Worm (Caenorhabditis elegans) whole organism, midembryonic: ENCODE results near the gene ttll-15.
A peak's percentile ranks its signal among the peaks of the same experiment; 100 is the strongest.

Experiments used
- T22C8.4 ChIP-seq: fragments of 200-800 bp; sonication (Bioruptor generic); IDR thresholded peaks from 2 replicates; pipeline ENCODE4 v1.3.6; 2022; ENCODE audit warnings: missing genetic modification characterization, missing compliant biosample characterization
- cog-1 ChIP-seq: sonication (generic microtip); optimal IDR thresholded peaks from 2 replicates; lab custom pipeline; 2016; ENCODE audit warnings: missing genetic modification characterization, missing compliant biosample characterization
- flt-1 ChIP-seq: fragments of 200-800 bp; sonication (Bioruptor generic); IDR thresholded peaks from 2 replicates; pipeline ENCODE4 v1.3.6; 2022; ENCODE audit warnings: missing genetic modification characterization, missing compliant biosample characterization
- klf-2 ChIP-seq: fragments of 200-800 bp; sonication (Bioruptor generic); conservative IDR thresholded peaks from 2 replicates; pipeline ENCODE4 v1.3.6; 2022; ENCODE audit warnings: missing genetic modification reagents, missing genetic modification characterization, missing compliant biosample characterization
- med-1 ChIP-seq: sonication (generic microtip); optimal IDR thresholded peaks from 2 replicates; lab custom pipeline; 2017; ENCODE audit warnings: missing genetic modification characterization, mild to moderate bottlenecking, missing compliant biosample characterization, antibody characterized with exemption, missing genetic modification reagents; ENCODE audit not compliant: insufficient read depth
- ref-1 ChIP-seq: fragments of 200-800 bp; sonication (Bioruptor generic); conservative IDR thresholded peaks from 2 replicates; pipeline ENCODE4 v1.3.6; 2022; ENCODE audit warnings: missing genetic modification reagents, missing genetic modification characterization, missing compliant biosample characterization
- tab-1 ChIP-seq: fragments of 200-800 bp; sonication (Bioruptor generic); IDR thresholded peaks from 2 replicates; pipeline ENCODE4 v1.3.6; 2022; ENCODE audit warnings: missing genetic modification characterization, missing compliant biosample characterization
- ztf-23 ChIP-seq: fragments of 200-800 bp; sonication (Bioruptor generic); IDR thresholded peaks from 2 replicates; pipeline ENCODE4 v1.3.6; 2022; ENCODE audit warnings: missing genetic modification reagents, missing genetic modification characterization, missing compliant biosample characterization
- ztf-29 ChIP-seq: fragments of 200-800 bp; sonication (Bioruptor generic); IDR thresholded peaks from 2 replicates; pipeline ENCODE4 v1.3.6; 2022; ENCODE audit warnings: missing genetic modification reagents, missing genetic modification characterization, missing compliant biosample characterization

Gene ttll-15

DNA sequence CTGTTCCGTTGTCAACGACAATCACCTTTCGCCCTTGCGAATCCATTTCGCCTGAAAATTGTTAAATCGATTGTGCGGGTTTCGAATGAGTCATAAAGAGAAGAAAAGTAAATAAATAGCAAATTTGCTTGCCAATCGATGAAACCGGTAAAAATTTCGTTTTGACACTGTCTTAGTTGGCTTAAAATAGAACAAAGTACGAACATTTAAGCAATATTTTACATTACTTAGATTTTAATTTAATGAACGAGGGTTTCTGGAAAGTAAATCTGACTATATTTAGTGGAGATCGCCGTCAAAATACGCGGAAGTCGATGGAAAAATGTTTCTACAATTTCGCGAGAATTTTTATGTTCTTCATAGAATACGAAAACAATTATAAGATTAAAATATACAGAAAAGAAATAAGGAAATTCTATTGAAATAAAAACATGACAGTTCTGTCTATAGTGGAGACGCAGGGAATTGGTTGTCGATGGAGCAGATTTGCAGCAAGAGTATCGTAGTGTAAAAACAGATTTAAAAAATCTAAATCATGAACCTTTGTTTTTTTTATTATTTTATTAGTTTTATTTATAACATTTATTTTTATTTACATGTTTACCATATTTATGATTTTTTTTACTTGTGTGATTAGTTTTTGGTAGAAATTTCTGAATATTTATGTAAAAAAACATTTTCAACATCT, 19.9 kb upstream of the ttll-15 start, which contains the start of gene arx-2:
Gene arx-2 (minus strand): TSS at position 51 of the 688 bp plus-strand sequence.
- TF ChIP-seq med-1 (GFP tag; lab: Kevin White, UChicago), result no peak
- TF ChIP-seq ref-1 (GFP tag; lab: Robert Waterston, UW), result no peak
- TF ChIP-seq T22C8.4 (GFP tag; lab: Robert Waterston, UW), result no peak
- TF ChIP-seq ztf-29, result no peak
- no peak for TF ChIP-seq cog-1
- TF ChIP-seq tab-1 (GFP tag; lab: Robert Waterston, UW), result no peak
- TF ChIP-seq ztf-23 (GFP tag; lab: Robert Waterston, UW), result no peak
- TF ChIP-seq klf-2 (GFP tag; lab: Robert Waterston, UW), result no peak
- TF ChIP-seq flt-1 (GFP tag; lab: Robert Waterston, UW), result no peak

DNA sequence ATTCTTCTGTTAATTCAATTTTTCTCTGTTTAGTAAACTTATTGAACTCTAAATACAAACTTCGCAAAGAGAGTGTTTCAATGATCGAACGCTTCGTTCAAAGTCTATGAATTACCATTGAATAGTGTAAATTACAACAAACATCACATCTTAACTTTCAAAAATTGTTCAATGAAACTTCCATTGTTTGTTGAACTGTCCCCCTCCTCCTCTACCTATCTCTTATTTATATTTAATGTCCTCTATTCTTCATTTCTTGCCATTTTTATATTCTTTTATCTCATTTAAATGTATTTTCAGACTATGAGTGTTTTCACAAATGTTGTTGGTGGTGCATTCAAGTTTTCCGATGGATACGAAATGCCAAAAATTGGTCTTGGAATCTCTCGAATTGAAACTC, 19.1 kb upstream of the ttll-15 start, which contains the start of gene K07C5.2:
Gene K07C5.2 (plus strand): TSS at position 301 of the 400 bp plus-strand sequence.
- TF ChIP-seq cog-1 (no peak), tab-1 (GFP tag; lab: Robert Waterston, UW) (no peak), med-1 (GFP tag; lab: Kevin White, UChicago) (no peak), T22C8.4 (GFP tag; lab: Robert Waterston, UW) (no peak), ztf-23 (GFP tag; lab: Robert Waterston, UW) (no peak), flt-1 (GFP tag; lab: Robert Waterston, UW) (no peak), ztf-29 (no peak), klf-2 (GFP tag; lab: Robert Waterston, UW) (no peak), ref-1 (GFP tag; lab: Robert Waterston, UW) (no peak)

DNA sequence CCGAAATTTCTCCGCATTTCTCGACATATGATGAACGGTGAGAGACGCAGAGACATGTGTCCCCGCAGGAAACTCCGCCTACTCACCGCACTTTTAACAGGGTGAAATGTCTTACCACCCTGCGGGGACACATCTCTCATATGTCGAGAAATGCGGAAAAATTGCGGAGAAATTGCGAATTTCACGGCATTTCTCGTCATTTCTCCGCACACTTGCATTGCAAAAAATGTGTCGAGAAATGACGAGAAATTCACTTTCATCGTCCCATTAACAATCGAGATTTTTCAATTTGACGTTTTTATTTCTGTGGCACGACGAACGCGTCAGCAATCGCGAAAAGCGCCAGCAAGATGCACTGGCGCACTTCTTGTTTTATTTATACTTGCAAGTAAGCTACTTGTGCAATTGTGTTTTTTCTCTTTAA, 16.4 kb upstream of the ttll-15 start, which contains the start of gene K07C5.13:
Gene K07C5.13 (plus strand): TSS at position 151 of the 424 bp plus-strand sequence.
- TF ChIP-seq flt-1 (GFP tag; lab: Robert Waterston, UW), result peak; percentile 77
- TF ChIP-seq ztf-23 (GFP tag; lab: Robert Waterston, UW), result peak; percentile 79; the same call in 1 of the 2 replicates
- peak; percentile 44; the same call in 1 of the 2 replicates for TF ChIP-seq ztf-29

- TF ChIP-seq T22C8.4 (GFP tag; lab: Robert Waterston, UW), result no peak
- no peak for TF ChIP-seq med-1 (GFP tag; lab: Kevin White, UChicago)
- no peak for TF ChIP-seq cog-1
- TF ChIP-seq klf-2 (GFP tag; lab: Robert Waterston, UW), result no peak
- TF ChIP-seq tab-1 (GFP tag; lab: Robert Waterston, UW), result no peak
- TF ChIP-seq flt-1 (GFP tag; lab: Robert Waterston, UW), result no peak
- TF ChIP-seq ztf-29, result no peak
- no peak for TF ChIP-seq ztf-23 (GFP tag; lab: Robert Waterston, UW)
- TF ChIP-seq ref-1 (GFP tag; lab: Robert Waterston, UW), result no peak
Observed at ce11 chrV:10342904-10343303, 15.4 kb upstream of the ttll-15 start, which contains the start of gene K07C5.3. K07C5.3 (plus strand) TSS chrV:10343032.

DNA sequence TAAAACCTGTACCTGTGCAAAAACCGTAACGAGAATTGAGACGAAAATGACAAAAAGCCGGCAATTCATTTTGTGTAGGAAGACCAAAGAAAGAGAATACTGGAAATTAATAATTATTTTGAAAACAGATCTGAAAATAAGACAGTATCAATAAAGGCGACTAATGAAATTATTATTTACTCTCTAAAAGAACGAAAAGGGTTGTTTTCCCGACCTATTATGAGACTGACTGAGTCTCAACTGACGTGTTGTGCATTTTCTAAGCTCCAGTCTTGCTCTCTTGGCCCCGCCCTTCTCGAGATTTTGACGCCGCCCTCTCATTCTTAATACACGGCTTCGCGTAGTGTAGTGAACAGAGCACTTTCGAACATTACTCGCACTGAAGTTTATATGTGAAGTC, 8.3 kb upstream of the ttll-15 start, which contains the start of gene K07C5.9:
Gene K07C5.9 (minus strand): TSS at position 101 of the 400 bp plus-strand sequence.
- no peak for TF ChIP-seq ref-1 (GFP tag; lab: Robert Waterston, UW)
- no peak for TF ChIP-seq klf-2 (GFP tag; lab: Robert Waterston, UW)
- TF ChIP-seq ztf-23 (GFP tag; lab: Robert Waterston, UW), result no peak
- TF ChIP-seq cog-1, result no peak
- TF ChIP-seq T22C8.4 (GFP tag; lab: Robert Waterston, UW), result no peak
- no peak for TF ChIP-seq flt-1 (GFP tag; lab: Robert Waterston, UW)
- TF ChIP-seq ztf-29, result no peak
- TF ChIP-seq tab-1 (GFP tag; lab: Robert Waterston, UW), result no peak
- no peak for TF ChIP-seq med-1 (GFP tag; lab: Kevin White, UChicago)

DNA sequence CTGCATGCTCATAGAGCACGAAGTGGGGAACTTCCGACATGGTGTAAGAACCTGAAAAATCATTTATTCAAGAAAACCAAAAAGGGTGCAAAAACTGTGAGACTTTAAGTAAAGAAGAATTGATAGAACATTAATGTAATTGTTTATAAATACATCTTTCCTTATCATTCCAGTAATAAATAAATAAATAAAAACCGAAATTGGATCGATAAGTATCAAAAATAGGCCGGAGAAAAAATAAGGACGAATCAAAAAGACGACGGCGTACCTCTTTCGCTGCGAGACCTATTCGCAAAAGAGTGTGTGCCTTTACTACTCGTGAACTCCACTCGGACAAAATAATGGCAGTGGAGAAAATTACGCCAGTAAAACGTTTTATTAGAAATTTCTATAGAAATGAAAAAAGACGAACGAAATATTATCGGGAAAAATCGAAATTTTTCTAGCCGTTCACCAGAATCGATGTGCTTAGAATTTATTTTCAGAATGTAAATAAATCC, 5.4 kb upstream of the ttll-15 start, which contains the start of gene nol-56:
Gene nol-56 (minus strand): TSS at position 51 of the 500 bp plus-strand sequence.
- TF ChIP-seq cog-1 (no peak), ref-1 (GFP tag; lab: Robert Waterston, UW) (no peak), klf-2 (GFP tag; lab: Robert Waterston, UW) (no peak), flt-1 (GFP tag; lab: Robert Waterston, UW) (no peak), tab-1 (GFP tag; lab: Robert Waterston, UW) (no peak), T22C8.4 (GFP tag; lab: Robert Waterston, UW) (no peak), ztf-23 (GFP tag; lab: Robert Waterston, UW) (no peak), med-1 (GFP tag; lab: Kevin White, UChicago) (no peak), ztf-29 (no peak)

- TF ChIP-seq ztf-23 (GFP tag; lab: Robert Waterston, UW), result peak; percentile 75
- no peak; the same call in 1 of the 2 replicates for TF ChIP-seq T22C8.4 (GFP tag; lab: Robert Waterston, UW)
- TF ChIP-seq med-1 (GFP tag; lab: Kevin White, UChicago), result no peak
- no peak for TF ChIP-seq tab-1 (GFP tag; lab: Robert Waterston, UW)
- peak; percentile 46 for TF ChIP-seq cog-1
- TF ChIP-seq klf-2 (GFP tag; lab: Robert Waterston, UW), result 0 out of 2 replicates have a peak, but pooled peaks have one; percentile 31
- peak; percentile 70; the same call in 1 of the 2 replicates for TF ChIP-seq ztf-29
- peak; percentile 79 for TF ChIP-seq flt-1 (GFP tag; lab: Robert Waterston, UW)
- TF ChIP-seq ref-1 (GFP tag; lab: Robert Waterston, UW), result no peak
Observed at ce11 chrV:10355773-10356335, 2.5 kb upstream of the ttll-15 start, which contains the start of gene sluh-7. sluh-7 (minus strand) TSS chrV:10355823.

ce11 chrV:10357467-10357953, 828 bp upstream of the ttll-15 start, which contains the start of gene ceeh-2:
ceeh-2 (minus strand) TSS chrV:10357903.
- no peak for TF ChIP-seq ztf-23 (GFP tag; lab: Robert Waterston, UW)
- no peak for TF ChIP-seq flt-1 (GFP tag; lab: Robert Waterston, UW)
- no peak for TF ChIP-seq klf-2 (GFP tag; lab: Robert Waterston, UW)
- no peak for TF ChIP-seq ztf-29
- TF ChIP-seq T22C8.4 (GFP tag; lab: Robert Waterston, UW), result no peak
- TF ChIP-seq med-1 (GFP tag; lab: Kevin White, UChicago), result no peak
- no peak for TF ChIP-seq ref-1 (GFP tag; lab: Robert Waterston, UW)
- TF ChIP-seq tab-1 (GFP tag; lab: Robert Waterston, UW), result no peak
- no peak for TF ChIP-seq cog-1
